Fruit fly (Drosophila melanogaster) whole organism, adult: ENCODE measurements around the gene rk.

Experiments used
- CG1620 ChIP-seq: fragments of 200-800 bp; sonication (Bioruptor generic); optimal IDR thresholded peaks from 2 replicates; lab custom pipeline; 2016; ENCODE audit warnings: missing biosample characterization, missing genetic modification characterization
- CG33017 ChIP-seq: fragments of 200-800 bp; sonication (Bioruptor generic); optimal IDR thresholded peaks from 2 replicates; lab custom pipeline; 2018; ENCODE audit warnings: missing biosample characterization, mild to moderate bottlenecking, missing genetic modification characterization, moderate library complexity
- Clk ChIP-seq: fragments of 200-800 bp; sonication (Bioruptor generic); optimal IDR thresholded peaks from 2 replicates; lab custom pipeline; 2017; ENCODE audit warnings: missing biosample characterization, missing genetic modification characterization
- Crg-1 ChIP-seq: fragments of 200-800 bp; sonication (Bioruptor generic); optimal IDR thresholded peaks from 2 replicates; lab custom pipeline; 2016; ENCODE audit warnings: missing biosample characterization, missing genetic modification characterization
- bab1 ChIP-seq: fragments of 200-800 bp; sonication (Bioruptor generic); optimal IDR thresholded peaks from 3 replicates; lab custom pipeline; 2019; ENCODE audit warnings: missing biosample characterization, mild to moderate bottlenecking, missing genetic modification characterization, moderate library complexity
- pad ChIP-seq: fragments of 200-800 bp; sonication (Bioruptor generic); optimal IDR thresholded peaks from 3 replicates; lab custom pipeline; 2017; ENCODE audit warnings: missing biosample characterization, missing genetic modification characterization, mild to moderate bottlenecking, moderate library complexity, missing genetic modification reagents
- tj ChIP-seq: fragments of 200-800 bp; sonication (Bioruptor generic); optimal IDR thresholded peaks from 3 replicates; lab custom pipeline; 2017; ENCODE audit warnings: missing biosample characterization, mild to moderate bottlenecking, missing genetic modification characterization, moderate library complexity

DNA sequence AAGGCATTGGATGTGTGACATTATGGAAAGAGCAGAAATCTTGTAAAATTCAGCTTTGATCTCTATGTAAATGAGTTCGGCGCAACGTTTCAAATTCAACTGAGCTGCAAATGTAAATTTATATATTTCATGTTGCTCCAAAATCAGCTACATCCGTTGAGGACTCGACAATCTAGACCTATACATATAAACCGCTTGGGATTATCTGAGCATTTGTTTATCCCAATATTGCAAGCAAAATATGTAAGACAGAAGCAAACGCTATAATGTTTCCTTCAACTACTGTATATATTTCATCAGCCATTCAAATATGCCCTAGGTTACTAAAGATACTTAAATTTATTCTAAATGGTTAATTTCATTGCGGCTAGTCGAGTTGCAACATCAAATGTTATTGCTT is 24.4 kb downstream of the rk start, which contains the start of gene NimC1:
- TF ChIP-seq bab1 (GFP tag; lab: Kevin White, UChicago) (no peak), pad (no peak), CG1620 (GFP tag; lab: Kevin White, UChicago) (no peak), CG33017 (tag; lab: Kevin White, UChicago) (no peak), Clk (GFP tag; lab: Kevin White, UChicago) (no peak), Crg-1 (GFP tag; lab: Kevin White, UChicago) (no peak), tj (no peak)
